Worm (Caenorhabditis elegans) whole organism, late embryonic: ENCODE measurements around the gene C35A5.4.

ENCODE experiments used
- ceh-22 ChIP-seq: sonication (generic microtip); optimal IDR thresholded peaks from 2 replicates; lab custom pipeline; 2017; ENCODE audit warnings: missing biosample characterization, missing genetic modification characterization
- ets-4 ChIP-seq: sonication (generic microtip); optimal IDR thresholded peaks from 2 replicates; lab custom pipeline; 2016; ENCODE audit warnings: missing genetic modification characterization, missing compliant biosample characterization
- eyg-1 ChIP-seq: sonication (generic microtip); optimal IDR thresholded peaks from 2 replicates; lab custom pipeline; 2016; ENCODE audit warnings: missing genotype, missing genetic modification characterization, missing compliant biosample characterization
- fkh-10 ChIP-seq: fragments of 150-350 bp; optimal IDR thresholded peaks from 2 replicates; lab custom pipeline; 2014; ENCODE audit warnings: missing biosample characterization, missing genetic modification reagents, missing genetic modification characterization
- gmeb-2 ChIP-seq: sonication (generic microtip); optimal IDR thresholded peaks from 2 replicates; lab custom pipeline; 2016; ENCODE audit warnings: missing genetic modification characterization, inconsistent platforms, missing compliant biosample characterization
- nfya-1 ChIP-seq: sonication (generic microtip); optimal IDR thresholded peaks from 2 replicates; lab custom pipeline; 2017; ENCODE audit warnings: missing genetic modification characterization, mild to moderate bottlenecking, missing compliant biosample characterization, antibody characterized with exemption, moderate library complexity
- nhr-11 ChIP-seq: fragments of 150-350 bp; optimal IDR thresholded peaks from 2 replicates; lab custom pipeline; 2014; ENCODE audit warnings: missing biosample characterization, missing genetic modification characterization
- pha-4 ChIP-seq: fragments of 150-350 bp; optimal IDR thresholded peaks from 2 replicates; lab custom pipeline; 2018; ENCODE audit warnings: missing biosample characterization, missing genetic modification reagents, missing genetic modification characterization

DNA sequence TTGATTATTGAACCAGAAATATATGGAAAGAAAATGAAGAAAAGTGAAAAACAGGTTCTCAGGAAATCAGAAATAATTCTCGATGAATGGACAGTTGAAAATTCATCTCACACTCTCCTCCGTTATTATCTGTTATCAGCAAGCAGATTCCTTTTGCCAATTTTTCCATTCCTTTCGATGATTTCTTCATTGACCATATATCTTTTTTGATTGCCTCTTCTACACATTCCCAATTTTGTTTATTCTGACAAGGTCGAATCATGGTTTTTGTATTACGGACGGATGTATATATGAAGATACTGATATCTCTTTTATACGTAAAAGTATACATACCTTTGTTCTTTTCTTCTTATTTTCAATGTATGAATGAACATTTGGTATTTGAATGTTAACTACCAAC is 36.1 kb upstream of the C35A5.4 start:
- TF ChIP-seq pha-4 (tag; lab: Kevin White, UChicago) (no peak), ceh-22 (tag; lab: Kevin White, UChicago) (no peak), nhr-11 (tag; lab: Kevin White, UChicago) (no peak), eyg-1 (tag; lab: Kevin White, UChicago) (no peak), fkh-10 (GFP tag; lab: Kevin White, UChicago) (no peak), gmeb-2 (tag; lab: Kevin White, UChicago) (no peak), ets-4 (tag; lab: Kevin White, UChicago) (no peak), nfya-1 (no peak)
